Worm (Caenorhabditis elegans): ENCODE results near the gene R09E10.13.

DNA sequence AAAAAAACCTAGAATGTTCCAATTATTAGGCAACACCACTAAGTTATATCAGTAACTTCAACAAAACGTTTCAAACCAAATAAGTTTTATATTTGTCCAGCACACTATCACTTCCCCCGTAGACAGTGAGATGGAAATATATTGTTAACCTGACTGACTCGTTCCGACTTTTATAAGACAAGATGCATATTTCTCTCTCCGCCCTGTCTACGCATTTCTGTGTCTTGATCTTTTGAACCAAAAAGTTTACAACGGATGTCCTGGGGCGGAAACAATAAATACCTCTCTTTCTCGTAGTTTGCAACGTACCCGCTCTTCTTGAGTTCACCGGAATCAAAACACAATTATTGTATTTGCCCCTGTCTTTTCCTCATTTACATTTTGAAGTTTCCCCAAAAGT, 43.7 kb downstream of the R09E10.13 start:
- TF ChIP-seq unc-39 (tag; optimal IDR thresholded peaks at IDR 0.05) (no peak), skn-1 (tag; optimal IDR thresholded peaks at IDR 0.05) (no peak), sem-4 (tag; optimal IDR thresholded peaks at IDR 0.05) (no peak), snpc-4 (tag; optimal IDR thresholded peaks at IDR 0.05) (no peak), zag-1 (tag; optimal IDR thresholded peaks at IDR 0.05) (no peak), fos-1 (tag; optimal IDR thresholded peaks at IDR 0.05) (no peak), nhr-237 (tag; optimal IDR thresholded peaks at IDR 0.05) (no peak), F13H6.1 (tag; optimal IDR thresholded peaks at IDR 0.05) (no peak), lsy-2 (tag; optimal IDR thresholded peaks at IDR 0.05) (no peak), C34F6.9 (tag; optimal IDR thresholded peaks at IDR 0.05) (no peak), nhr-129 (tag; optimal IDR thresholded peaks at IDR 0.05) (no peak), nhr-12 (tag; optimal IDR thresholded peaks at IDR 0.05) (no peak), nhr-77 (tag; optimal IDR thresholded peaks at IDR 0.05) (no peak), elt-3 (tag; optimal IDR thresholded peaks at IDR 0.05) (no peak)
